Fruit fly (Drosophila melanogaster) whole organism, embryonic: Measurements from ENCODE around the gene ple.

Source experiments
- Asciz ChIP-seq: fragments of 200-800 bp; sonication (Bioruptor generic); optimal IDR thresholded peaks from 2 replicates; lab custom pipeline; 2017; ENCODE audit warnings: missing biosample characterization, mild to moderate bottlenecking, missing genetic modification characterization, missing genetic modification reagents
- BEAF-32 ChIP-seq: fragments of 200-800 bp; sonication (Bioruptor generic); optimal IDR thresholded peaks from 3 replicates; lab custom pipeline; 2017; ENCODE audit warnings: missing biosample characterization, missing genetic modification characterization, mild to moderate bottlenecking, moderate library complexity, missing genetic modification reagents
- Bdp1 ChIP-seq: fragments of 200-800 bp; sonication (Bioruptor generic); optimal IDR thresholded peaks from 3 replicates; lab custom pipeline; 2016; ENCODE audit warnings: missing biosample characterization, missing genetic modification characterization
- CG10209 ChIP-seq: fragments of 200-800 bp; sonication (Bioruptor generic); optimal IDR thresholded peaks from 3 replicates; lab custom pipeline; 2017; ENCODE audit warnings: missing biosample characterization, mild to moderate bottlenecking, missing genetic modification characterization, missing genetic modification reagents
- CG10959 ChIP-seq: fragments of 200-800 bp; sonication (Bioruptor generic); IDR thresholded peaks from 2 replicates; pipeline ENCODE4 v1.3.6; 2022; ENCODE audit warnings: missing biosample characterization, missing genetic modification characterization
- CG11398 ChIP-seq: fragments of 200-800 bp; sonication (Bioruptor generic); optimal IDR thresholded peaks from 2 replicates; lab custom pipeline; 2016; ENCODE audit warnings: missing biosample characterization, missing genetic modification characterization
- CG11560 ChIP-seq: fragments of 200-800 bp; sonication (Bioruptor generic); IDR thresholded peaks from 3 replicates; pipeline ENCODE4 v1.3.6; 2022; ENCODE audit warnings: missing biosample characterization, missing genetic modification characterization
- CG12104 ChIP-seq: fragments of 200-800 bp; sonication (Bioruptor generic); optimal IDR thresholded peaks from 3 replicates; lab custom pipeline; 2016; ENCODE audit warnings: missing biosample characterization, missing genetic modification characterization
- CG12219 ChIP-seq: fragments of 200-800 bp; sonication (Bioruptor generic); optimal IDR thresholded peaks from 3 replicates; lab custom pipeline; 2018; ENCODE audit warnings: missing biosample characterization, mild to moderate bottlenecking, missing genetic modification characterization
- CG14014 ChIP-seq: fragments of 200-800 bp; sonication (Bioruptor generic); IDR thresholded peaks from 2 replicates; pipeline ENCODE4 v1.3.6; 2022; ENCODE audit warnings: missing biosample characterization, missing genetic modification characterization
- CG15601 ChIP-seq: fragments of 200-800 bp; sonication (Bioruptor generic); optimal IDR thresholded peaks from 3 replicates; lab custom pipeline; 2019; ENCODE audit warnings: missing biosample characterization, mild to moderate bottlenecking, missing genetic modification characterization, moderate library complexity
- CG16779 ChIP-seq: fragments of 200-800 bp; sonication (Bioruptor generic); IDR thresholded peaks from 2 replicates; pipeline ENCODE4 v1.3.6; 2022; ENCODE audit warnings: missing biosample characterization, missing genetic modification characterization
- CG16815 ChIP-seq: fragments of 200-800 bp; sonication (Bioruptor generic); optimal IDR thresholded peaks from 3 replicates; lab custom pipeline; 2017; ENCODE audit warnings: missing biosample characterization, mild to moderate bottlenecking, missing genetic modification characterization
- CG17802 ChIP-seq: fragments of 200-800 bp; sonication (Bioruptor generic); optimal IDR thresholded peaks from 2 replicates; lab custom pipeline; 2018; ENCODE audit warnings: missing biosample characterization, mild to moderate bottlenecking, missing genetic modification characterization, moderate library complexity
- CG17912 ChIP-seq: fragments of 200-800 bp; sonication (Bioruptor generic); optimal IDR thresholded peaks from 2 replicates; lab custom pipeline; 2018; ENCODE audit warnings: missing biosample characterization, mild to moderate bottlenecking, missing genetic modification characterization
- CG18262 ChIP-seq: fragments of 200-800 bp; optimal IDR thresholded peaks from 3 replicates; lab custom pipeline; 2019; ENCODE audit warnings: missing biosample characterization, mild to moderate bottlenecking, missing genetic modification characterization, moderate library complexity
- CG2116 ChIP-seq: fragments of 200-800 bp; sonication (Bioruptor generic); optimal IDR thresholded peaks from 3 replicates; lab custom pipeline; 2018; ENCODE audit warnings: missing biosample characterization, mild to moderate bottlenecking, missing genetic modification characterization
- CG2199 ChIP-seq: fragments of 200-800 bp; sonication (Bioruptor generic); IDR thresholded peaks from 3 replicates; pipeline ENCODE4 v1.3.6; 2022; ENCODE audit warnings: missing biosample characterization, missing genetic modification characterization
- CG3065 ChIP-seq: fragments of 200-800 bp; sonication (Bioruptor generic); optimal IDR thresholded peaks from 2 replicates; lab custom pipeline; 2016; ENCODE audit warnings: missing biosample characterization, missing genetic modification characterization
- CG34224 ChIP-seq: fragments of 200-800 bp; sonication (Bioruptor generic); IDR thresholded peaks from 3 replicates; pipeline ENCODE4 v1.3.6; 2022; ENCODE audit warnings: missing biosample characterization, missing genetic modification characterization; ENCODE audit not compliant: partially characterized antibody
- CG42726 ChIP-seq: fragments of 200-800 bp; sonication (Bioruptor generic); IDR thresholded peaks from 2 replicates; pipeline ENCODE4 v1.3.6; 2022; ENCODE audit warnings: missing biosample characterization, missing genetic modification characterization; ENCODE audit not compliant: partially characterized antibody
- CG4730 ChIP-seq: fragments of 200-800 bp; sonication (Bioruptor generic); IDR thresholded peaks from 2 replicates; pipeline ENCODE4 v1.3.6; 2022; ENCODE audit warnings: missing biosample characterization, missing genetic modification characterization
- CG4820 ChIP-seq: fragments of 200-800 bp; sonication (Bioruptor generic); optimal IDR thresholded peaks from 3 replicates; lab custom pipeline; 2016; ENCODE audit warnings: missing biosample characterization, missing genetic modification characterization
- CG6765 ChIP-seq: fragments of 200-800 bp; sonication (Bioruptor generic); optimal IDR thresholded peaks from 3 replicates; lab custom pipeline; 2017; ENCODE audit warnings: missing biosample characterization, mild to moderate bottlenecking, missing genetic modification characterization
- CG6854 ChIP-seq: fragments of 200-800 bp; sonication (Bioruptor generic); optimal IDR thresholded peaks from 3 replicates; lab custom pipeline; 2017; ENCODE audit warnings: missing biosample characterization, mild to moderate bottlenecking, missing genetic modification characterization
- CG7357 ChIP-seq: fragments of 200-800 bp; sonication (Bioruptor generic); IDR thresholded peaks from 3 replicates; pipeline ENCODE4 v1.3.6; 2022; ENCODE audit warnings: missing biosample characterization, missing genetic modification characterization
- CG7786 ChIP-seq: fragments of 200-800 bp; sonication (Bioruptor generic); optimal IDR thresholded peaks from 2 replicates; lab custom pipeline; 2016; ENCODE audit warnings: missing biosample characterization, missing genetic modification characterization
- CG7839 ChIP-seq: fragments of 200-800 bp; sonication (Bioruptor generic); optimal IDR thresholded peaks from 3 replicates; lab custom pipeline; 2018; ENCODE audit warnings: missing biosample characterization, mild to moderate bottlenecking, missing genetic modification characterization, moderate library complexity
- CG9727 ChIP-seq: fragments of 200-800 bp; sonication (Bioruptor generic); optimal IDR thresholded peaks from 3 replicates; lab custom pipeline; 2017; ENCODE audit warnings: missing biosample characterization, mild to moderate bottlenecking, missing genetic modification characterization
- Hr78 ChIP-seq, 2 experiments: fragments of 200-800 bp in 1 of 2; fragments of >200 bp in 1 of 2; sonication (Bioruptor generic) in 1 of 2; optimal IDR thresholded peaks; 2 replicates each; lab custom pipeline; 2017 to 2019; ENCODE audit warnings: missing biosample characterization in 2 of 2, missing genetic modification characterization in 2 of 2, mild to moderate bottlenecking in 1 of 2, moderate library complexity in 1 of 2
- Mad ChIP-seq: fragments of 200-800 bp; sonication (Bioruptor generic); optimal IDR thresholded peaks from 2 replicates; lab custom pipeline; 2016; ENCODE audit warnings: missing biosample characterization, missing genetic modification characterization
- Meics ChIP-seq: fragments of 200-800 bp; sonication (Bioruptor generic); optimal IDR thresholded peaks from 2 replicates; lab custom pipeline; 2017; ENCODE audit warnings: missing biosample characterization, mild to moderate bottlenecking, missing genetic modification characterization
- Ravus ChIP-seq: fragments of 200-800 bp; sonication (Bioruptor generic); IDR thresholded peaks from 2 replicates; pipeline ENCODE4 v1.3.6; 2022; ENCODE audit warnings: missing biosample characterization, missing genetic modification characterization
- Sry-β ChIP-seq: fragments of 200-800 bp; sonication (Bioruptor generic); optimal IDR thresholded peaks from 2 replicates; lab custom pipeline; 2018; ENCODE audit warnings: missing biosample characterization, mild to moderate bottlenecking, missing genetic modification characterization, moderate library complexity
- al ChIP-seq: fragments of 200-800 bp; sonication (Bioruptor generic); IDR thresholded peaks from 2 replicates; pipeline ENCODE4 v1.3.6; 2022; ENCODE audit warnings: missing biosample characterization, missing genetic modification characterization
- az2 ChIP-seq: fragments of 200-800 bp; sonication (Bioruptor generic); optimal IDR thresholded peaks from 3 replicates; lab custom pipeline; 2016; ENCODE audit warnings: missing biosample characterization, missing genetic modification characterization
- btn ChIP-seq: fragments of 200-800 bp; sonication (Bioruptor generic); optimal IDR thresholded peaks from 2 replicates; lab custom pipeline; 2016; ENCODE audit warnings: missing biosample characterization, missing genetic modification characterization
- cas ChIP-seq: fragments of 200-800 bp; sonication (Bioruptor generic); IDR thresholded peaks from 2 replicates; pipeline ENCODE4 v1.3.6; 2022; ENCODE audit warnings: missing biosample characterization, missing genetic modification characterization
- da ChIP-seq: fragments of 200-800 bp; sonication (Bioruptor generic); optimal IDR thresholded peaks from 2 replicates; lab custom pipeline; 2016; ENCODE audit warnings: missing biosample characterization, missing genetic modification characterization
- danr ChIP-seq: fragments of 200-800 bp; sonication (Bioruptor generic); IDR thresholded peaks from 2 replicates; pipeline ENCODE4 v1.3.6; 2022; ENCODE audit warnings: missing biosample characterization, missing genetic modification characterization
- dpn ChIP-seq, 2 experiments: fragments of 200-800 bp; sonication (Bioruptor generic); optimal IDR thresholded peaks; 3 replicates each; lab custom pipeline; 2016; ENCODE audit warnings: missing biosample characterization in 2 of 2, missing genetic modification characterization in 2 of 2
- ewg ChIP-seq: fragments of 200-800 bp; sonication (Bioruptor generic); optimal IDR thresholded peaks from 3 replicates; lab custom pipeline; 2017; ENCODE audit warnings: mild to moderate bottlenecking, missing biosample characterization, missing genetic modification reagents, missing genetic modification characterization
- gcm ChIP-seq: fragments of 200-800 bp; sonication (Bioruptor generic); optimal IDR thresholded peaks from 2 replicates; lab custom pipeline; 2019; ENCODE audit warnings: missing biosample characterization, mild to moderate bottlenecking, missing genetic modification characterization, moderate library complexity
- hkb ChIP-seq, 2 experiments: fragments of 200-800 bp in 1 of 2; fragments of >200 bp in 1 of 2; sonication (Bioruptor generic) in 1 of 2; IDR thresholded peaks in 1 of 2; optimal IDR thresholded peaks in 1 of 2; 2 replicates each; pipeline versions ENCODE4 v1.3.6 to Lab custom; 2017 to 2022; ENCODE audit warnings: missing biosample characterization in 1 of 2, missing genetic modification characterization in 1 of 2
- jigr1 ChIP-seq: fragments of 200-800 bp; sonication (Bioruptor generic); IDR thresholded peaks from 3 replicates; pipeline ENCODE4 v1.3.6; 2022; ENCODE audit warnings: missing biosample characterization, missing genetic modification characterization
- pnt ChIP-seq: fragments of 200-800 bp; sonication (Bioruptor generic); optimal IDR thresholded peaks from 3 replicates; lab custom pipeline; 2016; ENCODE audit warnings: missing biosample characterization, missing genetic modification characterization
- psq ChIP-seq: fragments of 200-800 bp; sonication (Bioruptor generic); optimal IDR thresholded peaks from 2 replicates; lab custom pipeline; 2017; ENCODE audit warnings: missing biosample characterization, missing genetic modification characterization
- sim ChIP-seq: fragments of 200-800 bp; sonication (Bioruptor generic); IDR thresholded peaks from 2 replicates; pipeline ENCODE4 v1.3.6; 2022; ENCODE audit warnings: missing biosample characterization, missing genetic modification characterization
- sqz ChIP-seq: fragments of 200-800 bp; sonication (Bioruptor generic); optimal IDR thresholded peaks from 3 replicates; lab custom pipeline; 2018; ENCODE audit warnings: missing biosample characterization, mild to moderate bottlenecking, missing genetic modification characterization

Gene ple

DNA sequence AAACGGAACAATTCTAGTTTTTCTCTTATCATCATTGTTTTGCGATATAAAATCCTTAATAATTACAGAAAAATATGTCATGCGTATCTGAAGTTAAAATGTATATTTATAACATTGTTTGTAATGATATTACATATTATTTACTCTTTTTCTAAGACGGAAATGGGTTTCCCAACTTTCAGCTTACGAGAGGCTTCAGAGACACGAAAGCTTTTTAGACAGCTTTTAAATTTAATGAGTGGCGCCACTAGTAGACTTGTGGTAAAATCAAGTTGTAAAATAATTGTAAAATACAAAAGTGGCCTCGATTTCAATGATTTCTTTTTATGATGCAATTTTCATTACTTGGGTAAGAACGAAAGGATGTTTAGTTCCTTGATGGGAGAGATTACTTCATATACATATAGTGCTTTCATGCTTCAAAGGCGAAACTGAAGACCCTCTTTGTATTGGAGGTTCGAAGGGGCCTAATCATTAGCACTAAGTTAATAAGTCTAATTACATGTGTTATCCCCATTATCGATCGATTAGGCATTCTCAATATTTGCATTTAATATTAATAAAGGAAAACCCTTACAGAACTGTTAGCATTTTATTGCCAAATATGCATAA is 10.2 kb downstream of the ple start (continued):
- TF ChIP-seq CG10959, result no peak
- TF ChIP-seq CG7357, result no peak
- TF ChIP-seq CG7839 (tag; lab: Kevin White, UChicago), result peak; percentile 78
- peak; percentile 24 for TF ChIP-seq psq (GFP tag; lab: Kevin White, UChicago)
- no peak for TF ChIP-seq Hr78 (GFP tag; optimal IDR thresholded peaks at IDR 0.05; lab: Kevin White, UChicago)
- peak; percentile 81 for TF ChIP-seq sqz (GFP tag; lab: Kevin White, UChicago)
- peak; percentile 82 for TF ChIP-seq al (GFP tag; lab: Robert Waterston, UW)
- TF ChIP-seq CG14014 (GFP tag; lab: Robert Waterston, UW), result peak; percentile 84
- peak; percentile 85 for TF ChIP-seq CG10209 (GFP tag; lab: Kevin White, UChicago)
- peak; percentile 29 for TF ChIP-seq Bdp1
- no peak for TF ChIP-seq CG42726 (GFP tag; lab: Robert Waterston, UW)
- peak; percentile 76 for TF ChIP-seq az2
- TF ChIP-seq CG16815 (GFP tag; lab: Kevin White, UChicago), result peak; percentile 30
- no peak for TF ChIP-seq btn
- TF ChIP-seq CG17802 (tag; lab: Kevin White, UChicago), result peak; percentile 75
- TF ChIP-seq gcm (GFP tag; lab: Kevin White, UChicago), result peak; percentile 71
- TF ChIP-seq Meics (GFP tag; lab: Kevin White, UChicago), result peak; percentile 94
- TF ChIP-seq CG7786 (GFP tag; lab: Kevin White, UChicago), result peak; percentile 10
- peak; percentile 93 for TF ChIP-seq Asciz (GFP tag; lab: Kevin White, UChicago)
- no peak for TF ChIP-seq jigr1 (GFP tag; lab: Robert Waterston, UW)
- TF ChIP-seq CG34224, result no peak
- 0 out of 2 replicates have a peak, but pooled peaks have one; percentile 32 for TF ChIP-seq sim (GFP tag; lab: Robert Waterston, UW)
- TF ChIP-seq Ravus, result no peak; the same call in 1 of the 2 replicates
- TF ChIP-seq CG4820 (GFP tag; lab: Kevin White, UChicago), result peak; percentile 76
- TF ChIP-seq CG4730, result peak; percentile 72
- peak; percentile 75 for TF ChIP-seq danr (GFP tag; lab: Robert Waterston, UW)
- no peak for TF ChIP-seq BEAF-32 (GFP tag; lab: Kevin White, UChicago)
- TF ChIP-seq CG18262 (tag; lab: Kevin White, UChicago), result peak; percentile 36
- peak; percentile 78 for TF ChIP-seq CG9727 (GFP tag; lab: Kevin White, UChicago)
- peak; percentile 29 for TF ChIP-seq Sry-β
- TF ChIP-seq cas (GFP tag; lab: Robert Waterston, UW), result peak; percentile 49; the same call in 1 of the 2 replicates
- peak; percentile 70 for TF ChIP-seq ewg
- TF ChIP-seq hkb (optimal IDR thresholded peaks at IDR 0.05; lab: Kevin White, UChicago), result no peak
- TF ChIP-seq hkb (GFP tag; IDR thresholded peaks at IDR 0.05; lab: Robert Waterston, UW), result peak; percentile 87
- TF ChIP-seq CG15601 (tag; lab: Kevin White, UChicago), result peak; percentile 66
- TF ChIP-seq CG12104, result peak; percentile 93
- TF ChIP-seq Mad (GFP tag; lab: Kevin White, UChicago), result peak; percentile 53
- peak; percentile 90 for TF ChIP-seq CG6854 (GFP tag; lab: Kevin White, UChicago)
- TF ChIP-seq CG11398, result peak; percentile 50
- TF ChIP-seq CG2116, result peak; percentile 58
- peak; percentile 89 for TF ChIP-seq CG16779 (GFP tag; lab: Robert Waterston, UW)
- peak; percentile 94 for TF ChIP-seq CG17912 (GFP tag; lab: Kevin White, UChicago)
- peak; percentile 65 to 79 for TF ChIP-seq dpn (GFP tag; optimal IDR thresholded peaks at IDR 0.05; lab: Kevin White, UChicago)
- TF ChIP-seq da, result peak; percentile 64
- peak; percentile 46 for TF ChIP-seq CG3065 (GFP tag; lab: Kevin White, UChicago)
- no peak for TF ChIP-seq CG11560
- peak; percentile 74 for TF ChIP-seq CG12219
- peak; percentile 40 for TF ChIP-seq pnt (GFP tag; lab: Kevin White, UChicago)
- peak; percentile 96 for TF ChIP-seq CG6765 (GFP tag; lab: Kevin White, UChicago)
- peak; percentile 97 for TF ChIP-seq CG2199 (GFP tag; lab: Robert Waterston, UW)
